Worm (Caenorhabditis elegans) whole organism, L2 larva: Measurements from ENCODE around the gene clp-9.

ENCODE experiments used
- ama-1 ChIP-seq: fragments of 150-350 bp; optimal IDR thresholded peaks from 2 replicates; lab custom pipeline; 2018; ENCODE audit warnings: inconsistent platforms
- blmp-1 ChIP-seq: sonication (generic microtip); optimal IDR thresholded peaks from 2 replicates; lab custom pipeline; 2017; ENCODE audit warnings: missing genetic modification characterization, mild to moderate bottlenecking, missing compliant biosample characterization, antibody characterized with exemption, moderate library complexity; ENCODE audit not compliant: insufficient read depth
- ceh-16 ChIP-seq: fragments of 150-350 bp; optimal IDR thresholded peaks from 2 replicates; lab custom pipeline; 2014; ENCODE audit warnings: missing biosample characterization, missing genetic modification characterization
- fos-1 ChIP-seq: fragments of 150-350 bp; optimal IDR thresholded peaks from 2 replicates; lab custom pipeline; 2014; ENCODE audit warnings: missing biosample characterization, missing genetic modification characterization
- lin-13 ChIP-seq: fragments of 150-350 bp; optimal IDR thresholded peaks from 2 replicates; lab custom pipeline; 2014; ENCODE audit warnings: missing biosample characterization, missing genetic modification reagents, missing genetic modification characterization
- mab-5 ChIP-seq: fragments of 150-350 bp; optimal IDR thresholded peaks from 2 replicates; lab custom pipeline; 2014; ENCODE audit warnings: missing biosample characterization, missing genetic modification characterization
- nhr-11 ChIP-seq: fragments of 150-350 bp; optimal IDR thresholded peaks from 2 replicates; lab custom pipeline; 2014; ENCODE audit warnings: missing biosample characterization, missing genetic modification characterization
- nhr-12 ChIP-seq: fragments of 150-350 bp; optimal IDR thresholded peaks from 2 replicates; lab custom pipeline; 2014; ENCODE audit warnings: missing biosample characterization, missing genetic modification characterization
- nhr-237 ChIP-seq: fragments of 150-350 bp; optimal IDR thresholded peaks from 2 replicates; lab custom pipeline; 2014; ENCODE audit warnings: missing biosample characterization, missing genetic modification characterization
- nhr-6 ChIP-seq: fragments of 150-350 bp; optimal IDR thresholded peaks from 2 replicates; lab custom pipeline; 2014; ENCODE audit warnings: missing biosample characterization, missing genetic modification characterization
- nhr-77 ChIP-seq: fragments of 150-350 bp; optimal IDR thresholded peaks from 2 replicates; lab custom pipeline; 2014; ENCODE audit warnings: missing biosample characterization, missing genetic modification characterization
- ztf-11 ChIP-seq: sonication (generic microtip); optimal IDR thresholded peaks from 2 replicates; lab custom pipeline; 2017; ENCODE audit warnings: missing biosample characterization, missing genetic modification characterization

- TF ChIP-seq nhr-77: no peak
- TF ChIP-seq nhr-6: no peak
- TF ChIP-seq ama-1 (lab: Kevin White, UChicago): no peak
- TF ChIP-seq nhr-12: no peak
- no peak for TF ChIP-seq ztf-11 (tag; lab: Kevin White, UChicago)
- TF ChIP-seq ceh-16 (tag; lab: Kevin White, UChicago): no peak
- TF ChIP-seq nhr-11 (tag; lab: Kevin White, UChicago): no peak
- no peak for TF ChIP-seq lin-13
- TF ChIP-seq fos-1 (tag; lab: Kevin White, UChicago): no peak
- no peak for TF ChIP-seq mab-5 (tag; lab: Kevin White, UChicago)
- no peak for TF ChIP-seq blmp-1
- TF ChIP-seq nhr-237: no peak
Measured at ce11 chrV:9843376-9843916, 42.3 kb downstream of the clp-9 start, which contains the start of gene sru-8.
